Worm (Caenorhabditis elegans): Measurements from ENCODE around the gene C13A2.3.

DNA sequence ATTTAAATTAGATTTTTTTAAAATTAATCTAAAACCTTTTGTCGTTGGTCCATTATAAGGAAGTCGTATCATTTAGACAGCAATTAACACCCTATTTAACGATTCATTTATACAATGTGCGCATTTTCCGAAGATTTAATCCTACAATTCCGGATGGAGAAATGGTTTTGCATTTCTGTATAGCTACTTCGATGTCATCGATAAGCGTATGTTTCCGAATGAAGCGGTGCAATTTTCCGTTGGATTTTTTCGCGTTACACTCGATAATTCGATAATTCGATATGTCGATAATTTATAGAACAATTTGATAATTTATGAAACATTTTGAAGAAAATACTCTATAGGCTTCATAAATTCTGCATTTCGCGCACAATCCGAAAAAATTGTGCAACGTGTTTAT lies 7.1 kb upstream of the C13A2.3 start, which contains the start of gene C13A2.10:
- TF ChIP-seq lin-39 (tag; optimal IDR thresholded peaks at IDR 0.05) (no peak), elt-3 (tag; optimal IDR thresholded peaks at IDR 0.05) (no peak), nhr-25 (tag; optimal IDR thresholded peaks at IDR 0.05) (no peak), F13H6.1 (tag; optimal IDR thresholded peaks at IDR 0.05) (no peak)
